Worm (Caenorhabditis elegans) whole organism, early embryonic: Measurements from ENCODE around the gene lgc-6.
"Not testable (repeated sequence)": the region's sequence is repeated elsewhere in the genome, so short reads cannot be mapped to it uniquely, and the experiment has no call there.

Source experiments
- F13C5.2 ChIP-seq: sonication (generic microtip); optimal IDR thresholded peaks from 2 replicates; lab custom pipeline; 2017; ENCODE audit warnings: mild to moderate bottlenecking, missing genetic modification characterization, inconsistent platforms, missing compliant biosample characterization
- aly-1 ChIP-seq: sonication (generic microtip); optimal IDR thresholded peaks from 2 replicates; lab custom pipeline; 2016; ENCODE audit warnings: missing genetic modification characterization, missing compliant biosample characterization
- ama-1 ChIP-seq: fragments of 150-350 bp; optimal IDR thresholded peaks from 2 replicates; lab custom pipeline; 2014
- ceh-13 ChIP-seq: fragments of 200-800 bp; sonication (Bioruptor generic); optimal IDR thresholded peaks from 2 replicates; lab custom pipeline; 2018; ENCODE audit warnings: mild to moderate bottlenecking, missing genetic modification characterization, missing compliant biosample characterization
- ceh-36 ChIP-seq: sonication (generic microtip); optimal IDR thresholded peaks from 2 replicates; lab custom pipeline; 2016; ENCODE audit warnings: missing genetic modification characterization, inconsistent platforms, missing compliant biosample characterization
- ets-7 ChIP-seq: sonication (generic microtip); optimal IDR thresholded peaks from 2 replicates; lab custom pipeline; 2016; ENCODE audit warnings: missing genotype, missing genetic modification characterization, missing compliant biosample characterization
- flt-1 ChIP-seq: fragments of 200-800 bp; sonication (Bioruptor generic); IDR thresholded peaks from 2 replicates; pipeline ENCODE4 v1.3.6; 2022; ENCODE audit warnings: missing genetic modification characterization, missing compliant biosample characterization
- hmbx-1 ChIP-seq: sonication (generic microtip); optimal IDR thresholded peaks from 2 replicates; lab custom pipeline; 2016; ENCODE audit warnings: mild to moderate bottlenecking, missing genetic modification characterization, missing compliant biosample characterization
- hmg-4 ChIP-seq: fragments of 200-800 bp; sonication (Bioruptor generic); optimal IDR thresholded peaks from 2 replicates; lab custom pipeline; 2018; ENCODE audit warnings: mild to moderate bottlenecking, missing genetic modification characterization, missing compliant biosample characterization
- hnd-1 ChIP-seq: sonication (generic microtip); optimal IDR thresholded peaks from 2 replicates; lab custom pipeline; 2016; ENCODE audit warnings: missing genetic modification characterization, missing compliant biosample characterization
- pes-1 ChIP-seq: fragments of 200-800 bp; sonication (Bioruptor generic); IDR thresholded peaks from 2 replicates; pipeline ENCODE4 v1.3.6; 2022; ENCODE audit warnings: missing genetic modification reagents, missing genetic modification characterization, missing compliant biosample characterization
- sea-1 ChIP-seq: fragments of 200-800 bp; sonication (Bioruptor generic); conservative IDR thresholded peaks from 2 replicates; pipeline ENCODE4 v1.3.6; 2022; ENCODE audit warnings: missing genetic modification characterization, missing compliant biosample characterization
- tbx-37 ChIP-seq: fragments of 200-800 bp; sonication (Bioruptor generic); conservative IDR thresholded peaks from 2 replicates; pipeline ENCODE4 v1.3.6; 2022; ENCODE audit warnings: missing genetic modification reagents, missing genetic modification characterization, missing compliant biosample characterization
- tra-4 ChIP-seq: sonication (generic microtip); optimal IDR thresholded peaks from 2 replicates; lab custom pipeline; 2017; ENCODE audit warnings: missing genetic modification characterization, missing compliant biosample characterization

lgc-6 gene

ce11 chrIV:8385662-8386061 is 45.9 kb downstream of the lgc-6 start:
- TF ChIP-seq ama-1 (lab: Kevin White, UChicago) = no peak
- no peak for TF ChIP-seq sea-1 (GFP tag; lab: Robert Waterston, UW)
- no peak for TF ChIP-seq hmbx-1 (tag; lab: Kevin White, UChicago)
- TF ChIP-seq aly-1 = no peak
- no peak for TF ChIP-seq ceh-36
- TF ChIP-seq hmg-4 (GFP tag; lab: Kevin White, UChicago) = no peak
- TF ChIP-seq tbx-37 = no peak
- TF ChIP-seq tra-4 = no peak
- TF ChIP-seq ceh-13 = no peak
- TF ChIP-seq hnd-1 (tag; lab: Kevin White, UChicago) = no peak
- TF ChIP-seq F13C5.2 (tag; lab: Kevin White, UChicago) = no peak
- no peak for TF ChIP-seq ets-7 (tag; lab: Kevin White, UChicago)
- TF ChIP-seq pes-1 (GFP tag; lab: Robert Waterston, UW) = no peak
- no peak for TF ChIP-seq flt-1 (GFP tag; lab: Robert Waterston, UW)

- TF ChIP-seq ets-7 (tag; lab: Kevin White, UChicago); flt-1 (GFP tag; lab: Robert Waterston, UW); tbx-37: not testable (repeated sequence)
Measured at ce11 chrIV:8389139-8389538, 49.4 kb downstream of the lgc-6 start, which contains the start of gene D2096.10. D2096.10 (minus strand) TSS chrIV:8389239.
